Fruit fly (Drosophila melanogaster): ENCODE measurements around the gene yin.

dm6 chrX:3874452-3874851 is 2.7 kb upstream of the yin start:
- TF ChIP-seq Gug (GFP tag; IDR thresholded peaks at IDR 0.05) (no peak), CG6163 (GFP tag; IDR thresholded peaks at IDR 0.05) (no peak), Sox15 (GFP tag; optimal IDR thresholded peaks at IDR 0.05) (no peak)

Data from whole organism, prepupa.